Worm (Caenorhabditis elegans) whole organism, L3 larva: Measurements from ENCODE around the gene Y58A7A.4.
A peak's percentile ranks its signal among the peaks of the same experiment; 100 is the strongest.

Experiments used
- R02D3.7 ChIP-seq: fragments of 150-350 bp; optimal IDR thresholded peaks from 2 replicates; lab custom pipeline; 2014; ENCODE audit warnings: missing biosample characterization, missing genetic modification characterization
- ZK546.5 ChIP-seq: sonication (generic microtip); optimal IDR thresholded peaks from 2 replicates; lab custom pipeline; 2017; ENCODE audit warnings: missing biosample characterization, missing genetic modification characterization
- ama-1 ChIP-seq: fragments of 150-350 bp; optimal IDR thresholded peaks from 2 replicates; lab custom pipeline; 2018
- ceh-16 ChIP-seq: sonication (generic microtip); optimal IDR thresholded peaks from 2 replicates; lab custom pipeline; 2017; ENCODE audit warnings: missing biosample characterization, missing genetic modification characterization
- ceh-28 ChIP-seq: fragments of 150-350 bp; optimal IDR thresholded peaks from 2 replicates; lab custom pipeline; 2014; ENCODE audit warnings: missing biosample characterization, missing genetic modification reagents, missing genetic modification characterization
- ceh-82 ChIP-seq: fragments of 150-350 bp; optimal IDR thresholded peaks from 2 replicates; lab custom pipeline; 2014; ENCODE audit warnings: missing biosample characterization, missing genetic modification characterization
- ceh-9 ChIP-seq: sonication (generic microtip); optimal IDR thresholded peaks from 2 replicates; lab custom pipeline; 2018; ENCODE audit warnings: missing biosample characterization, missing genetic modification characterization
- daf-12 ChIP-seq: fragments of 150-350 bp; optimal IDR thresholded peaks from 2 replicates; lab custom pipeline; 2014; ENCODE audit warnings: missing biosample characterization, missing genetic modification reagents, missing genetic modification characterization
- elt-2 ChIP-seq: sonication (generic microtip); optimal IDR thresholded peaks from 2 replicates; lab custom pipeline; 2016; ENCODE audit warnings: missing genetic modification reagents, mild to moderate bottlenecking, missing genetic modification characterization, missing compliant biosample characterization
- elt-3 ChIP-seq, 3 experiments: fragments of 150-350 bp in 1 of 3; sonication (generic microtip) in 2 of 3; optimal IDR thresholded peaks; 2 replicates in 2 of 3; 4 replicates in 1 of 3; lab custom pipeline; 2014 to 2017; ENCODE audit warnings: missing biosample characterization in 3 of 3, missing genetic modification characterization in 3 of 3
- eor-1 ChIP-seq, 2 experiments: fragments of 150-350 bp; optimal IDR thresholded peaks; 2 replicates each; lab custom pipeline; 2014 to 2018; ENCODE audit warnings: missing biosample characterization in 2 of 2, missing genetic modification characterization in 2 of 2
- fkh-10 ChIP-seq: sonication (generic microtip); optimal IDR thresholded peaks from 2 replicates; lab custom pipeline; 2017; ENCODE audit warnings: missing biosample characterization, missing genetic modification reagents, missing genetic modification characterization
- hmg-11 ChIP-seq: sonication (generic microtip); optimal IDR thresholded peaks from 2 replicates; lab custom pipeline; 2016; ENCODE audit warnings: missing genetic modification characterization, missing compliant biosample characterization
- jun-1 ChIP-seq: fragments of 150-350 bp; optimal IDR thresholded peaks from 2 replicates; lab custom pipeline; 2014; ENCODE audit warnings: missing biosample characterization, missing genetic modification reagents, missing genetic modification characterization
- lin-15B ChIP-seq: fragments of 150-350 bp; optimal IDR thresholded peaks from 2 replicates; lab custom pipeline; 2014; ENCODE audit warnings: missing biosample characterization, missing genetic modification characterization
- lin-39 ChIP-seq: fragments of 150-350 bp; optimal IDR thresholded peaks from 2 replicates; lab custom pipeline; 2018; ENCODE audit warnings: missing biosample characterization, missing genetic modification reagents, missing genetic modification characterization
- mml-1 ChIP-seq: fragments of 150-350 bp; sonication (generic microtip); optimal IDR thresholded peaks from 3 replicates; lab custom pipeline; 2014; ENCODE audit warnings: missing biosample characterization, missing genetic modification characterization
- nfya-1 ChIP-seq: sonication (generic microtip); optimal IDR thresholded peaks from 2 replicates; lab custom pipeline; 2017; ENCODE audit warnings: missing genetic modification characterization, mild to moderate bottlenecking, missing compliant biosample characterization, antibody characterized with exemption, moderate library complexity; ENCODE audit not compliant: insufficient read depth
- nhr-11 ChIP-seq: fragments of 150-350 bp; optimal IDR thresholded peaks from 2 replicates; lab custom pipeline; 2014; ENCODE audit warnings: missing biosample characterization, missing genetic modification characterization
- nhr-12 ChIP-seq: fragments of 150-350 bp; optimal IDR thresholded peaks from 2 replicates; lab custom pipeline; 2014; ENCODE audit warnings: missing biosample characterization, missing genetic modification characterization
- nhr-23 ChIP-seq: fragments of 150-350 bp; optimal IDR thresholded peaks from 2 replicates; lab custom pipeline; 2014; ENCODE audit warnings: missing biosample characterization, missing genetic modification reagents, missing genetic modification characterization
- nhr-25 ChIP-seq: sonication (generic microtip); optimal IDR thresholded peaks from 2 replicates; lab custom pipeline; 2017; ENCODE audit warnings: missing biosample characterization, missing genetic modification characterization
- nhr-28 ChIP-seq: fragments of 150-350 bp; optimal IDR thresholded peaks from 2 replicates; lab custom pipeline; 2014; ENCODE audit warnings: missing biosample characterization, missing genetic modification characterization
- nhr-43 ChIP-seq: sonication (generic microtip); optimal IDR thresholded peaks from 2 replicates; lab custom pipeline; 2016; ENCODE audit warnings: mild to moderate bottlenecking, missing genetic modification characterization, missing compliant biosample characterization; ENCODE audit not compliant: poor library complexity, severe bottlenecking
- nhr-67 ChIP-seq: fragments of 150-350 bp; optimal IDR thresholded peaks from 2 replicates; lab custom pipeline; 2014; ENCODE audit warnings: missing biosample characterization, missing genetic modification characterization
- nhr-76 ChIP-seq: fragments of 150-350 bp; sonication (generic microtip); optimal IDR thresholded peaks from 5 replicates; lab custom pipeline; 2014; ENCODE audit warnings: missing biosample characterization, missing genetic modification characterization
- pha-4 ChIP-seq: fragments of 150-350 bp; optimal IDR thresholded peaks from 2 replicates; lab custom pipeline; 2014; ENCODE audit warnings: missing biosample characterization, missing genetic modification reagents, missing genetic modification characterization
- pqm-1 ChIP-seq: fragments of 150-350 bp; optimal IDR thresholded peaks from 2 replicates; lab custom pipeline; 2017; ENCODE audit warnings: missing biosample characterization, missing genetic modification characterization, inconsistent platforms
- sea-2 ChIP-seq: fragments of 150-350 bp; sonication (generic microtip); optimal IDR thresholded peaks from 4 replicates; lab custom pipeline; 2014; ENCODE audit warnings: missing biosample characterization, missing genetic modification reagents, missing genetic modification characterization
- skn-1 ChIP-seq: fragments of 150-350 bp; optimal IDR thresholded peaks from 2 replicates; lab custom pipeline; 2014; ENCODE audit warnings: missing biosample characterization, missing genetic modification characterization
- snpc-4 ChIP-seq: fragments of 150-350 bp; optimal IDR thresholded peaks from 2 replicates; lab custom pipeline; 2014; ENCODE audit warnings: missing biosample characterization, missing genetic modification characterization
- tbx-2 ChIP-seq: sonication (generic microtip); optimal IDR thresholded peaks from 2 replicates; lab custom pipeline; 2016; ENCODE audit warnings: mild to moderate bottlenecking, missing genetic modification characterization, missing compliant biosample characterization
- unc-62 ChIP-seq: fragments of 150-350 bp; sonication (generic microtip); optimal IDR thresholded peaks from 4 replicates; lab custom pipeline; 2014; ENCODE audit warnings: missing biosample characterization, missing genetic modification reagents, missing genetic modification characterization
- zag-1 ChIP-seq: fragments of 150-350 bp; optimal IDR thresholded peaks from 2 replicates; lab custom pipeline; 2014; ENCODE audit warnings: missing biosample characterization, missing genetic modification characterization
- ztf-11 ChIP-seq: fragments of 150-350 bp; optimal IDR thresholded peaks from 2 replicates; lab custom pipeline; 2014; ENCODE audit warnings: missing biosample characterization, missing genetic modification characterization
- ztf-4 ChIP-seq: fragments of 150-350 bp; optimal IDR thresholded peaks from 2 replicates; lab custom pipeline; 2014; ENCODE audit warnings: missing biosample characterization, missing genetic modification characterization

The Y58A7A.4 gene

ce11 chrV:5088311-5088710 lies 3.5 kb upstream of the Y58A7A.4 start:
- TF ChIP-seq eor-1 (tag; optimal IDR thresholded peaks at IDR 0.05; lab: Kevin White, UChicago) (no peak), elt-3 (tag; optimal IDR thresholded peaks at IDR 0.05; lab: Kevin White, UChicago) (no peak), snpc-4 (tag; lab: Kevin White, UChicago) (no peak), fkh-10 (GFP tag; lab: Kevin White, UChicago) (no peak)

DNA sequence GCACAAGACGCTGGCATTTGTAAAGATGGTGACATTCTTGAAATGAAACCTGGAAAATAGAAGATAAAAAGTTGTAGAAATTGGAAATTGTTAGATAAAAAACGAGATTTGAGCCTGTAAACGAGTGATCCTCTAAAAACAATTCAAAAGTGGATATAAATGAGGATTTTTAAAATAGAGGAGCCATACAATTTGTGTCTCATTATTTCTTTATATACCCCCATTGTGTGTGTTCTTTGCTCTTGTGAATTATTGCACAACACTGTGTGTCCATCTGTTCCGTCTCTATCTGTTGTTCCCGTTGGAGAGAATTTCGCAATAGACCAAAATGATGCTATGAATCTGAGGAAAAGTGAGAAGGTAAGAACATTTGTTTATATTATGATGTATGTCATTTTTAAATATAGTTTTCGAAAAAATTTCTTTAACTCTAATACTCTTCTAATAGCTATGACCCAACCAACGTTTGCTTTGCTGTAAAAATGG lies 2.2 kb upstream of the Y58A7A.4 start, which contains the start of gene Y58A7A.5:
Y58A7A.5 (minus strand) TSS at position 51 of the 486 bp plus-strand sequence.
- no peak for TF ChIP-seq sea-2 (GFP tag; lab: Kevin White, UChicago)
- TF ChIP-seq pha-4 (tag; lab: Kevin White, UChicago): peak; percentile 28
- no peak for TF ChIP-seq ceh-9 (tag; lab: Kevin White, UChicago)
- no peak for TF ChIP-seq hmg-11 (tag; lab: Kevin White, UChicago)
- TF ChIP-seq nhr-67: no peak
- no peak for TF ChIP-seq daf-12 (tag; lab: Kevin White, UChicago)
- TF ChIP-seq lin-15B: no peak
- TF ChIP-seq ama-1: no peak
- TF ChIP-seq nfya-1 (tag; lab: Kevin White, UChicago): peak; percentile 22
- TF ChIP-seq lin-39: peak; percentile 26
- TF ChIP-seq nhr-12: no peak
- no peak for TF ChIP-seq zag-1 (tag; lab: Kevin White, UChicago)
- no peak for TF ChIP-seq snpc-4 (tag; lab: Kevin White, UChicago)
- TF ChIP-seq ztf-4 (tag; lab: Kevin White, UChicago): no peak
- TF ChIP-seq ceh-28 (tag; lab: Kevin White, UChicago): peak; percentile 3

ce11 chrV:5080853-5081338 lies 3.9 kb downstream of the Y58A7A.4 start, which contains the start of gene Y58A7A.3:
Y58A7A.3 (minus strand) TSS chrV:5080903.
- TF ChIP-seq lin-15B (peak; percentile 2), ZK546.5 (no peak), nhr-11 (tag; lab: Kevin White, UChicago) (no peak), skn-1 (tag; lab: Kevin White, UChicago) (peak; percentile 28), eor-1 (tag; optimal IDR thresholded peaks at IDR 0.05; lab: Kevin White, UChicago) (no peak), lin-39 (no peak), ceh-16 (tag; lab: Kevin White, UChicago) (no peak), nhr-25 (tag; lab: Kevin White, UChicago) (peak; percentile 5), nhr-12 (no peak), pqm-1 (peak; percentile 28), nhr-76 (tag; lab: Kevin White, UChicago) (no peak), nfya-1 (tag; lab: Kevin White, UChicago) (peak; percentile 46), ztf-11 (tag; lab: Kevin White, UChicago) (no peak), nhr-23 (tag; lab: Kevin White, UChicago) (peak; percentile 72), ceh-82 (no peak), ceh-28 (tag; lab: Kevin White, UChicago) (peak; percentile 43), jun-1 (tag; lab: Kevin White, UChicago) (peak; percentile 11), nhr-28 (no peak), pha-4 (tag; lab: Kevin White, UChicago) (peak; percentile 75), ztf-4 (tag; lab: Kevin White, UChicago) (no peak), elt-2 (peak; percentile 36), nhr-43 (tag; lab: Kevin White, UChicago) (no peak)

- TF ChIP-seq tbx-2 (tag; lab: Kevin White, UChicago): no peak
- no peak for TF ChIP-seq nhr-25 (tag; lab: Kevin White, UChicago)
- TF ChIP-seq skn-1 (tag; lab: Kevin White, UChicago): no peak
- TF ChIP-seq ceh-9 (tag; lab: Kevin White, UChicago): no peak
- TF ChIP-seq nhr-23 (tag; lab: Kevin White, UChicago): no peak
- no peak for TF ChIP-seq mml-1 (tag; lab: Kevin White, UChicago)
- no peak for TF ChIP-seq nhr-28
- no peak for TF ChIP-seq unc-62 (GFP tag; lab: Kevin White, UChicago)
- TF ChIP-seq R02D3.7 (tag; lab: Kevin White, UChicago): no peak
- TF ChIP-seq jun-1 (tag; lab: Kevin White, UChicago): no peak
These were observed 12.7 kb downstream of the Y58A7A.4 start, which contains the start of gene Y58A7A.2 for ce11 chrV:5072082-5072481. Y58A7A.2 (minus strand) TSS chrV:5072182.
